Worm (Caenorhabditis elegans) whole organism, L3 larva: ENCODE results near the gene pqn-67.

ENCODE experiments used
- ceh-16 ChIP-seq: sonication (generic microtip); optimal IDR thresholded peaks from 2 replicates; lab custom pipeline; 2017; ENCODE audit warnings: missing biosample characterization, missing genetic modification characterization
- jun-1 ChIP-seq: fragments of 150-350 bp; optimal IDR thresholded peaks from 2 replicates; lab custom pipeline; 2014; ENCODE audit warnings: missing biosample characterization, missing genetic modification reagents, missing genetic modification characterization
- nhr-237 ChIP-seq: fragments of 150-350 bp; optimal IDR thresholded peaks from 2 replicates; lab custom pipeline; 2014; ENCODE audit warnings: missing biosample characterization, missing genetic modification characterization

DNA sequence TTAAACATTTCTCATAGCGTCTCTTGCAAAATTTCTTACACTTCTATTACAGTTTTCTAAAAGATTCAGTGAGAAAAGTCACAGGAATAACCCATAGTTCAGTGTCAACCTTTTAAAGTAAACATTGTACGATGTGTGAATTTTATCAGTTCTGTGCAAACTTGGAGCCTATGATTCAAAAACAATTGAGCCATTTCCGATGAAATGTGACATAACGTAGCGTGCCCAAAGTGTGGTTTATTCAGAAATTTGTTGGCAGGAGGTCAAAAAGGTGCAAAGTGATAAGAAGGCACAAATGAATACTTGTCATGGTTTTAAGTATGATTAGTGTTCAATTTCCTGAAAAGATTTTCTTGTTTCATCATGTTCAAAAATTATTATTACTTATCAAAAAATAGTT is 46.6 kb upstream of the pqn-67 start:
- no peak for TF ChIP-seq nhr-237 (tag; lab: Kevin White, UChicago)
- TF ChIP-seq ceh-16 (tag; lab: Kevin White, UChicago) = no peak
- no peak for TF ChIP-seq jun-1
